Fruit fly (Drosophila melanogaster) whole organism, adult: ENCODE results near the gene anne.

Source experiments
- CG11617 ChIP-seq: fragments of 200-800 bp; sonication (Bioruptor generic); optimal IDR thresholded peaks from 2 replicates; lab custom pipeline; 2017; ENCODE audit warnings: mild to moderate bottlenecking, missing biosample characterization, missing genetic modification reagents, missing genetic modification characterization
- CG1620 ChIP-seq: fragments of 200-800 bp; sonication (Bioruptor generic); optimal IDR thresholded peaks from 2 replicates; lab custom pipeline; 2016; ENCODE audit warnings: missing biosample characterization, missing genetic modification characterization
- Hr96 ChIP-seq: fragments of 200-800 bp; sonication (Bioruptor generic); optimal IDR thresholded peaks from 2 replicates; lab custom pipeline; 2016; ENCODE audit warnings: missing biosample characterization, missing genetic modification characterization
- bab1 ChIP-seq: fragments of 200-800 bp; sonication (Bioruptor generic); optimal IDR thresholded peaks from 3 replicates; lab custom pipeline; 2019; ENCODE audit warnings: missing biosample characterization, mild to moderate bottlenecking, missing genetic modification characterization, moderate library complexity
- kay ChIP-seq: fragments of 200-800 bp; sonication (Bioruptor generic); peaks from one replicate; lab custom pipeline; 2016; ENCODE audit warnings: missing biosample characterization, missing genetic modification characterization, borderline replicate concordance
- tj ChIP-seq: fragments of 200-800 bp; sonication (Bioruptor generic); optimal IDR thresholded peaks from 3 replicates; lab custom pipeline; 2017; ENCODE audit warnings: missing biosample characterization, mild to moderate bottlenecking, missing genetic modification characterization, moderate library complexity
- toe ChIP-seq: fragments of 200-800 bp; sonication (Bioruptor generic); optimal IDR thresholded peaks from 2 replicates; lab custom pipeline; 2016; ENCODE audit warnings: missing biosample characterization, missing genetic modification characterization

- TF ChIP-seq CG11617 (GFP tag; lab: Kevin White, UChicago) (no peak), Hr96 (GFP tag; lab: Kevin White, UChicago) (no peak), bab1 (GFP tag; lab: Kevin White, UChicago) (no peak), tj (GFP tag; lab: Kevin White, UChicago) (no peak), kay (GFP tag; lab: Kevin White, UChicago) (no peak), toe (GFP tag; lab: Kevin White, UChicago) (no peak), CG1620 (GFP tag; lab: Kevin White, UChicago) (no peak)
Observed at dm6 chr4:180780-181179, 48.8 kb downstream of the anne start.
